Worm (Caenorhabditis elegans) whole organism, mixed stage, embryonic: Measurements from ENCODE around the gene C27D6.3.

Source experiments
- ces-1 ChIP-seq: fragments of 150-350 bp; optimal IDR thresholded peaks from 2 replicates; lab custom pipeline; 2014; ENCODE audit warnings: missing biosample characterization, missing genetic modification reagents, missing genetic modification characterization
- lsy-2 ChIP-seq: fragments of 150-350 bp; optimal IDR thresholded peaks from 2 replicates; lab custom pipeline; 2014; ENCODE audit warnings: missing biosample characterization, missing genetic modification characterization
- mep-1 ChIP-seq: fragments of 150-350 bp; optimal IDR thresholded peaks from 2 replicates; lab custom pipeline; 2017; ENCODE audit warnings: missing biosample characterization, missing genetic modification reagents, missing genetic modification characterization, inconsistent platforms
- mls-2 ChIP-seq: sonication (generic microtip); optimal IDR thresholded peaks from 2 replicates; lab custom pipeline; 2016; ENCODE audit warnings: mild to moderate bottlenecking, missing genetic modification characterization, moderate library complexity, missing compliant biosample characterization
- nhr-12 ChIP-seq: fragments of 150-350 bp; optimal IDR thresholded peaks from 2 replicates; lab custom pipeline; 2014; ENCODE audit warnings: missing biosample characterization, missing genetic modification characterization
- nhr-237 ChIP-seq: fragments of 150-350 bp; optimal IDR thresholded peaks from 2 replicates; lab custom pipeline; 2014; ENCODE audit warnings: missing biosample characterization, missing genetic modification characterization
- nhr-76 ChIP-seq: sonication (generic microtip); optimal IDR thresholded peaks from 2 replicates; lab custom pipeline; 2017; ENCODE audit warnings: missing biosample characterization, missing genetic modification characterization
- pha-4 ChIP-seq: fragments of 150-350 bp; optimal IDR thresholded peaks from 2 replicates; lab custom pipeline; 2018; ENCODE audit warnings: missing biosample characterization, missing genetic modification reagents, missing genetic modification characterization
- sem-2 ChIP-seq: fragments of 200-800 bp; sonication (Bioruptor generic); optimal IDR thresholded peaks from 2 replicates; lab custom pipeline; 2018; ENCODE audit warnings: mild to moderate bottlenecking, missing genetic modification characterization, missing compliant biosample characterization
- snpc-4 ChIP-seq: fragments of 150-350 bp; optimal IDR thresholded peaks from 2 replicates; lab custom pipeline; 2014; ENCODE audit warnings: missing biosample characterization, missing genetic modification characterization
- sptf-1 ChIP-seq: sonication (generic microtip); optimal IDR thresholded peaks from 2 replicates; lab custom pipeline; 2017; ENCODE audit warnings: mild to moderate bottlenecking, missing genetic modification characterization, moderate library complexity, missing compliant biosample characterization
- ztf-11 ChIP-seq: fragments of 150-350 bp; optimal IDR thresholded peaks from 2 replicates; lab custom pipeline; 2014; ENCODE audit warnings: missing biosample characterization, missing genetic modification characterization

- TF ChIP-seq ztf-11 (tag; lab: Kevin White, UChicago) (no peak), nhr-237 (tag; lab: Kevin White, UChicago) (no peak), sem-2 (no peak), mep-1 (tag; lab: Kevin White, UChicago) (no peak), nhr-12 (tag; lab: Kevin White, UChicago) (no peak), snpc-4 (tag; lab: Kevin White, UChicago) (no peak), mls-2 (tag; lab: Kevin White, UChicago) (no peak), pha-4 (tag; lab: Kevin White, UChicago) (no peak), nhr-76 (no peak), ces-1 (GFP tag; lab: Kevin White, UChicago) (no peak), lsy-2 (no peak), sptf-1 (no peak)
Measured at ce11 chrII:5184661-5185545, 10.6 kb upstream of the C27D6.3 start.
